Fruit fly (Drosophila melanogaster) whole organism, pupa: Measurements from ENCODE around the gene CG14641.

Source experiments
- CG10348 ChIP-seq: fragments of 200-800 bp; sonication (Bioruptor generic); IDR thresholded peaks from 2 replicates; pipeline ENCODE4 v1.3.6; 2022; ENCODE audit warnings: missing biosample characterization, missing genetic modification characterization
- CG12605 ChIP-seq: fragments of 200-800 bp; sonication (Bioruptor generic); IDR thresholded peaks from 2 replicates; pipeline ENCODE4 v1.3.6; 2022; ENCODE audit warnings: missing biosample characterization, missing genetic modification characterization
- CG13204 ChIP-seq: fragments of 200-800 bp; sonication (Bioruptor generic); optimal IDR thresholded peaks from 2 replicates; lab custom pipeline; 2018; ENCODE audit warnings: missing biosample characterization, mild to moderate bottlenecking, missing genetic modification characterization, moderate library complexity
- CG14655 ChIP-seq: fragments of 200-800 bp; sonication (Bioruptor generic); optimal IDR thresholded peaks from 3 replicates; lab custom pipeline; 2017; ENCODE audit warnings: mild to moderate bottlenecking, missing biosample characterization, missing genetic modification reagents, missing genetic modification characterization
- CG15710 ChIP-seq: fragments of 200-800 bp; sonication (Bioruptor generic); optimal IDR thresholded peaks from 2 replicates; lab custom pipeline; 2018; ENCODE audit warnings: missing biosample characterization, mild to moderate bottlenecking, missing genetic modification characterization, moderate library complexity
- CG17806 ChIP-seq: fragments of 200-800 bp; sonication (Bioruptor generic); optimal IDR thresholded peaks from 2 replicates; lab custom pipeline; 2018; ENCODE audit warnings: missing biosample characterization, mild to moderate bottlenecking, missing genetic modification characterization, moderate library complexity
- CG32121 ChIP-seq: fragments of 200-800 bp; sonication (Bioruptor generic); IDR thresholded peaks from 2 replicates; pipeline ENCODE4 v1.3.6; 2022; ENCODE audit warnings: missing biosample characterization, missing genetic modification characterization
- CG34367 ChIP-seq: fragments of 200-800 bp; sonication (Bioruptor generic); optimal IDR thresholded peaks from 2 replicates; lab custom pipeline; 2018; ENCODE audit warnings: missing biosample characterization, mild to moderate bottlenecking, missing genetic modification characterization
- CG4496 ChIP-seq: fragments of 200-800 bp; sonication (Bioruptor generic); IDR thresholded peaks from 3 replicates; pipeline ENCODE4 v1.3.6; 2022; ENCODE audit warnings: missing biosample characterization, missing genetic modification characterization
- CG8159 ChIP-seq: fragments of 200-800 bp; sonication (Bioruptor generic); optimal IDR thresholded peaks from 3 replicates; lab custom pipeline; 2018; ENCODE audit warnings: missing biosample characterization, mild to moderate bottlenecking, missing genetic modification characterization, moderate library complexity
- CG8301 ChIP-seq: fragments of 200-800 bp; sonication (Bioruptor generic); optimal IDR thresholded peaks from 2 replicates; lab custom pipeline; 2018; ENCODE audit warnings: missing biosample characterization, mild to moderate bottlenecking, missing genetic modification characterization
- CG9948 ChIP-seq: fragments of 200-800 bp; sonication (Bioruptor generic); optimal IDR thresholded peaks from 2 replicates; lab custom pipeline; 2018; ENCODE audit warnings: missing biosample characterization, mild to moderate bottlenecking, missing genetic modification characterization, moderate library complexity
- D1 ChIP-seq: fragments of 200-800 bp; sonication (Bioruptor generic); optimal IDR thresholded peaks from 2 replicates; lab custom pipeline; 2018; ENCODE audit warnings: missing biosample characterization, mild to moderate bottlenecking, missing genetic modification characterization, moderate library complexity
- EcR ChIP-seq: fragments of 200-800 bp; sonication (Bioruptor generic); optimal IDR thresholded peaks from 3 replicates; lab custom pipeline; 2019; ENCODE audit warnings: missing biosample characterization, missing genetic modification characterization, mild to moderate bottlenecking, moderate library complexity, missing genetic modification reagents
- Ets98B ChIP-seq: fragments of 200-800 bp; sonication (Bioruptor generic); IDR thresholded peaks from 2 replicates; pipeline ENCODE4 v1.3.6; 2022; ENCODE audit warnings: missing biosample characterization, missing genetic modification characterization
- Pif1A ChIP-seq: fragments of 200-800 bp; sonication (Bioruptor generic); optimal IDR thresholded peaks from 3 replicates; lab custom pipeline; 2016; ENCODE audit warnings: missing biosample characterization, missing genetic modification characterization
- Pif1B ChIP-seq: fragments of 200-800 bp; sonication (Bioruptor generic); optimal IDR thresholded peaks from 3 replicates; lab custom pipeline; 2016; ENCODE audit warnings: missing biosample characterization, missing genetic modification characterization
- Snoo ChIP-seq: fragments of 200-800 bp; sonication (Bioruptor generic); optimal IDR thresholded peaks from 3 replicates; lab custom pipeline; 2017; ENCODE audit warnings: missing biosample characterization, mild to moderate bottlenecking, missing genetic modification characterization, inconsistent platforms
- fd96Ca ChIP-seq: fragments of 200-800 bp; sonication (Bioruptor generic); IDR thresholded peaks from 3 replicates; pipeline ENCODE4 v1.3.6; 2022; ENCODE audit warnings: missing biosample characterization, missing genetic modification characterization
- gl ChIP-seq: fragments of 200-800 bp; sonication (Bioruptor generic); optimal IDR thresholded peaks from 2 replicates; lab custom pipeline; 2018; ENCODE audit warnings: missing biosample characterization, mild to moderate bottlenecking, missing genetic modification characterization
- rn ChIP-seq: fragments of 200-800 bp; sonication (Bioruptor generic); IDR thresholded peaks from 2 replicates; pipeline ENCODE4 v1.3.6; 2022; ENCODE audit warnings: missing biosample characterization, missing genetic modification characterization

Gene CG14641

DNA sequence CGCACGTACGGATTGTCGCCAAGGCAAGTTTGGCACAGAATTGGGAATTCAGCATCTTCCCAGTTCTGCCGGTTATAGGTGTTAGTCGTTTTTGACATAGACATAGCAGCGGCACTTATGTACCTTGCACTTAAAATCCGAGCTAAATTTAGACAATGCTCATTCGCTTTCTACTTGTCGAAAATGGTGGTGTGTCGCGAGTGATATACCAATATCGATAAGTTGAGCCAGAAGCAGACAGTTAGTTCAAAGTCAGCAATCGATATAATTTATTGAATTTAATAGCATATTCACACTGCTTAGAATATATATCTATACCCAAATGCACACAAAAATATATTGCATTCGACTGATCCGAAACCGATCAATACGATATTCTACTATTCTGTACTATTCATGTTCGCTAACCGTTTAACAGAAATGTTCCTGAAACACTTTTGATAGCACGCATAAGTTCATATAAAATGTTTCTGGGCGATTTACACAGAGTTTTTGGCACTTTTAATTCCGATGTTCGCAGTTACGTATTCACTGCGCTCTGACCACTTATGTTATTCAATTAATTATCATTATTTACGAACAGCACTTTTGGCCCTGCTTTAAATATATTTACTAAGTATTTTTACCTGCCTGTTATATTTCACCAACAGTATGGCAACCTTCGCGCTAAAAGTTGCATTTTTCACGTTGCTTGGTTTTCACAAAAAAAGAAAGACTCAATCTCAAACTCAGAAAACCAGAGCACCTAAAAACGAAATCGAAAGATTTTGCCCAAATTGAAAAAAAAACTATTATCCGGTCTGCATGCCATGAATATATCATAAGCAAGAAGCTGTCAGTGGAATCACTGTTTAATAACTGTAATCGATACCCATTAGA lies at the start of gene CG14641:
Gene CG14641 (minus strand): TSS at position 204 of the 879 bp plus-strand sequence.
- TF ChIP-seq CG9948 (tag; lab: Kevin White, UChicago) (no peak), CG13204 (no peak), Snoo (tag; lab: Kevin White, UChicago) (no peak), CG8301 (tag; lab: Kevin White, UChicago) (no peak), CG8159 (tag; lab: Kevin White, UChicago) (peak; percentile 1), CG17806 (tag; lab: Kevin White, UChicago) (no peak), CG15710 (tag; lab: Kevin White, UChicago) (peak; percentile 6)
- TF ChIP-seq, all 21 proteins: peak for 2

DNA sequence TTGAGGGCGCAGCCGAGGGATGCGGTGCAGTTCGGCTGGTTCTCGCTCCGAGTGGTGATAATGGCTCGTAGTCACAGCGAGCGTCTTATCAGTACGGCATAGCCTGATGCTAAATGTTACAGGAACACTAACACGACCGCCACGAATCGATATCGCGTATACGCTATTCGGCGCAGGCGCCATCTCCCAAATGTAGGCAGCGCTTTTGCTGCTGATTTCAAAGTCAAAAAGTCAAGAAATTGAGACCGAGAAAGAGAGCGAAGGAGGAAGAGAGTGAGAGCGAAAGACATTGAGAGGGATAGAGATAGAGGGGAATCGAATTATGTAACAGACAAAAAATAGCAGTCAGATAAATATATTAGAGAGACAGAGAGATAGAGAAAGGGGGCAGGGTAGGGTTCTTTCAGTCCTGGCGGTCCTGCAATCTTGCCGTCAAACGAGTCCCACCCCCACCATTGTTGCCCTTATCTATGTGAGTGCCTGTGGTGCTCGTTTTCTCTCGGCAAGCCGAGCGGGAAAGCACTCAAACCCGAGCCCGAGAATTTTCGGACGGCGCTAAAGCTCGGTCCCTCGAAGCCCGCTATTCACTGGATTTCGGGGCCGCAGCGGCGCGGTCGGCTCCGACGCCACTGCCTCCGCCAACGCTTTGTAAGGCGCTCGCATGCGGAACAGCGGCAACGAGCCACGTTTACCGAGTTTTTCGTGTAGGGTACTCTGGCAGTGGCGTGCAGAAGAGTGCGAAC lies 49.1 kb upstream of the CG14641 start:
- 0 out of 3 replicates have a peak, but pooled peaks have one; percentile 29 for TF ChIP-seq CG4496 (GFP tag; lab: Robert Waterston, UW)
- TF ChIP-seq CG13204, result peak; percentile 16
- TF ChIP-seq fd96Ca, result 0 out of 3 replicates have a peak, but pooled peaks have one; percentile 11
- no peak for TF ChIP-seq CG10348
- 0 out of 2 replicates have a peak, but pooled peaks have one; percentile 13 for TF ChIP-seq Ets98B (GFP tag; lab: Robert Waterston, UW)
- no peak for TF ChIP-seq Snoo (tag; lab: Kevin White, UChicago)
- no peak for TF ChIP-seq CG32121
- TF ChIP-seq, all 21 proteins: peak for 4

DNA sequence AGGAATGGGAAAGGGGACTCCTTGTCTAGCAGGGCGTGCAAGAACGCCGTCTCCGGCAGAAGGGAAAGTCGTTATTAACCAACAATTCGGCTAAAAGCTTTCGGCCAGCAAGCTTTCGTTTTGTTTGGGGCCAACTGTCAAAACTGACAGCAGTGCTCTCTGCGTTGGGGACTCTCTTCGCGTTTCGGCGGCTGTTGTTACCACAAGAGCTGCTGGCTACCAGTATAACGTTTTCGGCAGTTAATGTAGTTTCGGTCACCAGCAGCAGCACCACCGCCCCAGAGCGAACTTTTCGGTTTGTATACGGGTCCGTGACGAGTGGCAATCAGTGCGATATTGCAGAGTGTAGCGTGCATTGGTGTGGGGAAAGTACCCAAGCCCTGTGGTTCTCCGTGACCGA lies 47.9 kb upstream of the CG14641 start, which contains the start of gene cpx:
Gene cpx (plus strand): TSS at position 160 of the 400 bp plus-strand sequence.
- no peak for TF ChIP-seq fd96Ca
- TF ChIP-seq CG34367, result no peak
- TF ChIP-seq CG15710 (tag; lab: Kevin White, UChicago), result no peak
- TF ChIP-seq CG4496 (GFP tag; lab: Robert Waterston, UW), result no peak
- no peak for TF ChIP-seq CG17806 (tag; lab: Kevin White, UChicago)
- no peak for TF ChIP-seq D1
- no peak for TF ChIP-seq CG14655 (GFP tag; lab: Kevin White, UChicago)
- no peak for TF ChIP-seq EcR (GFP tag; lab: Kevin White, UChicago)
- TF ChIP-seq CG13204, result no peak
- no peak for TF ChIP-seq CG12605 (GFP tag; lab: Robert Waterston, UW)
- TF ChIP-seq Pif1A (GFP tag; lab: Kevin White, UChicago), result no peak
- TF ChIP-seq Pif1B (GFP tag; lab: Kevin White, UChicago), result no peak
- TF ChIP-seq Ets98B (GFP tag; lab: Robert Waterston, UW), result no peak
- no peak for TF ChIP-seq CG10348
- TF ChIP-seq CG32121, result no peak
- no peak for TF ChIP-seq CG8301 (tag; lab: Kevin White, UChicago)

DNA sequence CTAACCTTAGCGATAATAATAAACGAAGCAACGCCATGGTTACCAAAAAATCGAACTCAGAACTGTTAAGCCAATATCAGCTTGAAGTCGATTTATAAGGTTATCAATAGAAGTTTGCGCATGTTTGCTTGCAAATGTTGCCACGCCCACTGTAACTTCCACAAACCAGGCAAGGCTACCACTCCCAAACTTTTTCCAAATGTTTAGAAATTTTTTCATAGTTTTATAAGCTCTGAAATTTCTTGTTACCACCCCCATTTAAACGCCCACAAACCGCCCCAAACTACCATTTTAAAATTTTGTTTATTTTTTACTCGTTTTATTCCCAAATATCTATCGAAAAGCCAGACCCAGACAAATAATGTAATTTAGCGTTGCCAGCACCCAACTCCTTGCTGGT lies 45.7 kb upstream of the CG14641 start, which contains the start of gene flip:
Gene flip (minus strand): TSS at position 101 of the 400 bp plus-strand sequence.
- TF ChIP-seq D1 (no peak), CG32121 (no peak), fd96Ca (no peak), CG13204 (no peak), CG8159 (tag; lab: Kevin White, UChicago) (no peak), Ets98B (GFP tag; lab: Robert Waterston, UW) (no peak), CG15710 (tag; lab: Kevin White, UChicago) (no peak), CG17806 (tag; lab: Kevin White, UChicago) (no peak), Snoo (tag; lab: Kevin White, UChicago) (no peak), CG9948 (tag; lab: Kevin White, UChicago) (no peak), CG14655 (GFP tag; lab: Kevin White, UChicago) (no peak), CG4496 (GFP tag; lab: Robert Waterston, UW) (no peak), CG34367 (no peak), gl (no peak), Pif1B (GFP tag; lab: Kevin White, UChicago) (no peak)

DNA sequence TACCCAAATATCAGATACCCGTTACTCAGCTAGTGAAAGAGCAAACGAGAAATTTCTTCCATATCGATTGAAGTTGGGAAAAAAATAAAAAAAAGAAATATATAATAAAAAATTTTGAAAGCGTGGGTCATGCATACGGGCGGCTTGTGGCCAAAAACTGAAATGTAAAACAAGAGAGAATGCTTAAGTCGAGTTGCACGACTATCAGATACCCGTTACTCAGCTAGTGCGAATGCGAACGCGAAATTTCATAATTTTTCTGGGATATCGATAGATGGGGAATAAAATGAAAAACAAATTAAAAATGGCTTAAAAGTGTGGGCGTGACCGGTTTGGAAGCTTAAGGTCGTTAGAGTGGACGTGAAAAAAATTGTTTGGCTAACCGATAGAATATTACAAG lies 36.2 kb upstream of the CG14641 start:
- TF ChIP-seq CG14655 (GFP tag; lab: Kevin White, UChicago), result no peak
- no peak for TF ChIP-seq rn (GFP tag; lab: Robert Waterston, UW)
- TF ChIP-seq CG8301 (tag; lab: Kevin White, UChicago), result no peak
- no peak for TF ChIP-seq D1
- no peak for TF ChIP-seq fd96Ca
- no peak for TF ChIP-seq Ets98B (GFP tag; lab: Robert Waterston, UW)
- TF ChIP-seq EcR (GFP tag; lab: Kevin White, UChicago), result no peak
- TF ChIP-seq CG10348, result no peak
- TF ChIP-seq CG9948 (tag; lab: Kevin White, UChicago), result no peak
- no peak for TF ChIP-seq CG34367
- no peak for TF ChIP-seq CG8159 (tag; lab: Kevin White, UChicago)
- no peak for TF ChIP-seq Pif1B (GFP tag; lab: Kevin White, UChicago)

DNA sequence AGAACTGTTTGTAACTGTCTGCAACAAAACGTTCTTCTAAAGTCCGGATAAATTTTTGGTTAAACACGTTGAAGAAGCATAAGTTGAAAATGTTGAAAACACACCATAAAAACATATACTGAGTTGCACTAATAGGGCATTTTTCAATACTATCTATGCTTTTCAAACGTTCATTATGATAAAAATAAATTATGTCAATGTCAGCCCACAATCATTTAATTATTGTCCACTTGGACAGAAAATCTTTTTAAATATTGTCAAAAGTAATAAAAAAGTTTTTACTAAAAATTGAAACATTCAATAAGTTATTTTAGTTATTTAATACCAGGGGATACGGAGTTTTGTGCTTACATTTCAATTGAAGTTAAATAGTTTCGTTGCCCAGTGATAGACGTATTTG lies 34.3 kb upstream of the CG14641 start, which contains the start of gene CG1092:
Gene CG1092 (plus strand): TSS at position 301 of the 400 bp plus-strand sequence.
- TF ChIP-seq rn (GFP tag; lab: Robert Waterston, UW) (no peak), CG10348 (no peak), CG8301 (tag; lab: Kevin White, UChicago) (no peak), Ets98B (GFP tag; lab: Robert Waterston, UW) (no peak), gl (no peak), CG12605 (GFP tag; lab: Robert Waterston, UW) (no peak), CG14655 (GFP tag; lab: Kevin White, UChicago) (no peak), CG17806 (tag; lab: Kevin White, UChicago) (no peak), Pif1B (GFP tag; lab: Kevin White, UChicago) (no peak), CG8159 (tag; lab: Kevin White, UChicago) (no peak), CG13204 (no peak), fd96Ca (no peak), CG4496 (GFP tag; lab: Robert Waterston, UW) (no peak), Pif1A (GFP tag; lab: Kevin White, UChicago) (no peak), Snoo (tag; lab: Kevin White, UChicago) (no peak), D1 (no peak), CG34367 (no peak), CG32121 (no peak), CG9948 (tag; lab: Kevin White, UChicago) (no peak), CG15710 (tag; lab: Kevin White, UChicago) (no peak)
